Worm (Caenorhabditis elegans): ENCODE measurements around the gene arrd-16.

The arrd-16 gene

ce11 chrIII:12533900-12534299 lies 49.4 kb downstream of the arrd-16 start:
- TF ChIP-seq ceh-9 (tag; optimal IDR thresholded peaks at IDR 0.05) (no peak), ceh-28 (tag; optimal IDR thresholded peaks at IDR 0.05) (peak; percentile 33)

DNA sequence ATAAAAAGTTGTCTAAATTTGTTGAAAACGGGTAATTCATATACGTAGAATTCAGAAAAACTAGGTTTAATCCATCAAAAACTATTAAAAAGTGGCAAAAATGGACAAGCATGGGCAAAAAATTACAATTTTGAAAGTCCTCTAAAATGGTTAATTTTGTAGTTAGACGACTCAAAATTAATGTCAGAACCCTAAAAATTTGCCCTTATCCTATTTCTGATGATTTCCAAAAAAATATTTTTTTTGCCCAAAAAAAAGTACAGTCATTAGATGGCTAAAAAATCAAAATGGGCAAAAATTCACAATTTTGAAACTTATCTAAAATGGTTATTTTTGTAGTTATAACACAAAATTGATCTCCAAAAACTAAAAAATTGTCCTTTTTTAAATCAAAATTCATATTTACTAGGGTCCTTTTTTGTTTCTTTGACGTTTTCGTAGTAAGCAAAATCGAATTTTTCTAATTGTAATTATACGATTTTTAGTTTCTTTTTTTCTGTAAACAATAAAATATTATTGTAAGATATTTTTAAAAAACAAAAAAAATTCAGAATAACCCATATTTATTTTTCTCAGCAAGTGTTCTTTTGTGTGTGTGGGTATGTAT lies 52.8 kb downstream of the arrd-16 start:
- no peak for TF ChIP-seq fkh-10 (GFP tag; optimal IDR thresholded peaks at IDR 0.05)
- no peak for TF ChIP-seq nhr-28 (tag; optimal IDR thresholded peaks at IDR 0.05)
- no peak for TF ChIP-seq daf-12 (tag; optimal IDR thresholded peaks at IDR 0.05)
- no peak for TF ChIP-seq lin-39 (tag; optimal IDR thresholded peaks at IDR 0.05)
- no peak for TF ChIP-seq nhr-23 (tag; optimal IDR thresholded peaks at IDR 0.05)
- TF ChIP-seq nhr-237 (tag; optimal IDR thresholded peaks at IDR 0.05): no peak
- no peak for TF ChIP-seq jun-1 (tag; optimal IDR thresholded peaks at IDR 0.05)
- TF ChIP-seq snpc-4 (tag; optimal IDR thresholded peaks at IDR 0.05): no peak
- TF ChIP-seq nhr-25 (tag; optimal IDR thresholded peaks at IDR 0.05): no peak

All from whole organism, L3 larva.